Worm (Caenorhabditis elegans) whole organism, young adult: Measurements from ENCODE around the gene T23F11.11.

Experiments
- C06A6.2 ChIP-seq: fragments of 200-800 bp; sonication (Bioruptor generic); conservative IDR thresholded peaks from 2 replicates; pipeline ENCODE4 v1.3.6; 2022; ENCODE audit warnings: missing genetic modification characterization, missing compliant biosample characterization
- F22D6.2 ChIP-seq: sonication (generic microtip); optimal IDR thresholded peaks from 2 replicates; lab custom pipeline; 2016; ENCODE audit warnings: mild to moderate bottlenecking, missing genetic modification characterization, missing compliant biosample characterization
- F33H1.4 ChIP-seq: fragments of 200-800 bp; sonication (Bioruptor generic); IDR thresholded peaks from 2 replicates; pipeline ENCODE4 v1.3.6; 2022; ENCODE audit warnings: missing genetic modification reagents, missing genetic modification characterization, missing compliant biosample characterization
- F37B4.10 ChIP-seq: fragments of 200-800 bp; sonication (Bioruptor generic); IDR thresholded peaks from 2 replicates; pipeline ENCODE4 v1.3.6; 2022; ENCODE audit warnings: missing genetic modification characterization, missing compliant biosample characterization
- K12H6.12 ChIP-seq: fragments of 200-800 bp; sonication (Bioruptor generic); optimal IDR thresholded peaks from 2 replicates; lab custom pipeline; 2018; ENCODE audit warnings: mild to moderate bottlenecking, missing genetic modification characterization, missing compliant biosample characterization
- Y53F4B.3 ChIP-seq: fragments of 200-800 bp; sonication (Bioruptor generic); IDR thresholded peaks from 2 replicates; pipeline ENCODE4 v1.3.6; 2022; ENCODE audit warnings: missing genetic modification reagents, missing genetic modification characterization, missing compliant biosample characterization
- Y56A3A.18 ChIP-seq: fragments of 200-800 bp; sonication (Bioruptor generic); IDR thresholded peaks from 2 replicates; pipeline ENCODE4 v1.3.6; 2022; ENCODE audit warnings: missing genetic modification reagents, missing genetic modification characterization, missing compliant biosample characterization
- Y79H2A.3 ChIP-seq: fragments of 200-800 bp; sonication (Bioruptor generic); conservative IDR thresholded peaks from 2 replicates; pipeline ENCODE4 v1.3.6; 2022; ENCODE audit warnings: missing genetic modification reagents, missing genetic modification characterization, missing compliant biosample characterization
- aptf-2 ChIP-seq: fragments of 200-800 bp; sonication (Bioruptor generic); conservative IDR thresholded peaks from 2 replicates; pipeline ENCODE4 v1.3.6; 2022; ENCODE audit warnings: missing genetic modification reagents, missing genetic modification characterization, missing compliant biosample characterization
- athp-1 ChIP-seq: sonication (generic microtip); optimal IDR thresholded peaks from 2 replicates; lab custom pipeline; 2017; ENCODE audit warnings: mild to moderate bottlenecking, missing genetic modification characterization, missing compliant biosample characterization
- attf-5 ChIP-seq: fragments of 200-800 bp; sonication (Bioruptor generic); optimal IDR thresholded peaks from 2 replicates; lab custom pipeline; 2018; ENCODE audit warnings: mild to moderate bottlenecking, missing genetic modification characterization, missing compliant biosample characterization
- cebp-1 ChIP-seq, 2 experiments: fragments of 200-800 bp in 1 of 2; sonication (Bioruptor generic) in 1 of 2; sonication (generic microtip) in 1 of 2; IDR thresholded peaks in 1 of 2; optimal IDR thresholded peaks in 1 of 2; 2 replicates each; pipeline versions ENCODE4 v1.3.6 to Lab custom; 2017 to 2022; ENCODE audit warnings: missing compliant biosample characterization in 2 of 2, missing genetic modification characterization in 2 of 2, mild to moderate bottlenecking in 1 of 2, missing genetic modification reagents in 1 of 2, moderate library complexity in 1 of 2
- cebp-2 ChIP-seq: fragments of 200-800 bp; sonication (Bioruptor generic); IDR thresholded peaks from 2 replicates; pipeline ENCODE4 v1.3.6; 2022; ENCODE audit warnings: missing genetic modification characterization, missing compliant biosample characterization
- ceh-91 ChIP-seq: fragments of 200-800 bp; sonication (Bioruptor generic); IDR thresholded peaks from 2 replicates; pipeline ENCODE4 v1.3.6; 2022; ENCODE audit warnings: missing genetic modification reagents, missing genetic modification characterization, missing compliant biosample characterization
- dox-1 ChIP-seq: fragments of 200-800 bp; sonication (Bioruptor generic); IDR thresholded peaks from 2 replicates; pipeline ENCODE4 v1.3.6; 2022; ENCODE audit warnings: missing genetic modification reagents, missing genetic modification characterization, missing compliant biosample characterization
- egl-18 ChIP-seq: fragments of 200-800 bp; sonication (Bioruptor generic); IDR thresholded peaks from 2 replicates; pipeline ENCODE4 v1.3.6; 2022; ENCODE audit warnings: missing genetic modification reagents, missing genetic modification characterization, missing compliant biosample characterization
- fkh-3 ChIP-seq: sonication (generic microtip); optimal IDR thresholded peaks from 2 replicates; lab custom pipeline; 2016; ENCODE audit warnings: mild to moderate bottlenecking, missing genetic modification characterization, missing compliant biosample characterization
- him-1 ChIP-seq: sonication (generic microtip); optimal IDR thresholded peaks from 2 replicates; lab custom pipeline; 2016; ENCODE audit warnings: missing genotype, missing genetic modification reagents, missing genetic modification characterization, missing compliant biosample characterization
- hlh-26 ChIP-seq: fragments of 200-800 bp; sonication (Bioruptor generic); conservative IDR thresholded peaks from 2 replicates; pipeline ENCODE4 v1.3.6; 2022; ENCODE audit warnings: missing genetic modification reagents, missing genetic modification characterization, missing compliant biosample characterization
- hmg-1.2 ChIP-seq: fragments of 200-800 bp; sonication (Bioruptor generic); IDR thresholded peaks from 2 replicates; pipeline ENCODE4 v1.3.6; 2022; ENCODE audit warnings: missing genetic modification reagents, missing genetic modification characterization, missing compliant biosample characterization
- hmg-20 ChIP-seq: fragments of 200-800 bp; sonication (Bioruptor generic); IDR thresholded peaks from 2 replicates; pipeline ENCODE4 v1.3.6; 2022; ENCODE audit warnings: missing genetic modification reagents, missing genetic modification characterization, missing compliant biosample characterization
- hrde-1 ChIP-seq: sonication (generic microtip); optimal IDR thresholded peaks from 2 replicates; lab custom pipeline; 2016; ENCODE audit warnings: missing genetic modification characterization, mild to moderate bottlenecking, missing compliant biosample characterization, moderate library complexity, missing genotype, missing genetic modification reagents, borderline replicate concordance
- lag-1 ChIP-seq: fragments of 200-800 bp; sonication (Bioruptor generic); IDR thresholded peaks from 2 replicates; pipeline ENCODE4 v1.3.6; 2022; ENCODE audit warnings: missing genetic modification reagents, missing genetic modification characterization, missing compliant biosample characterization
- lin-35 ChIP-seq, 3 experiments: fragments of 150-350 bp in 2 of 3; sonication (generic microtip) in 1 of 3; optimal IDR thresholded peaks; 2 replicates each; lab custom pipeline; 2014 to 2018; ENCODE audit warnings: missing biosample characterization in 3 of 3, missing genetic modification characterization in 3 of 3, missing genetic modification reagents in 3 of 3
- lsl-1 ChIP-seq: fragments of 200-800 bp; sonication (Bioruptor generic); optimal IDR thresholded peaks from 2 replicates; lab custom pipeline; 2018; ENCODE audit warnings: mild to moderate bottlenecking, missing genetic modification characterization, moderate library complexity, missing compliant biosample characterization
- lsy-27 ChIP-seq: sonication (generic microtip); optimal IDR thresholded peaks from 2 replicates; lab custom pipeline; 2017; ENCODE audit warnings: missing genetic modification characterization, mild to moderate bottlenecking, missing compliant biosample characterization, antibody characterized with exemption, missing genotype, borderline replicate concordance; ENCODE audit not compliant: insufficient read depth
- madf-3 ChIP-seq: fragments of 200-800 bp; sonication (Bioruptor generic); IDR thresholded peaks from 2 replicates; pipeline ENCODE4 v1.3.6; 2022; ENCODE audit warnings: missing genetic modification reagents, missing genetic modification characterization, missing compliant biosample characterization
- mes-4 ChIP-seq: sonication (generic microtip); optimal IDR thresholded peaks from 2 replicates; lab custom pipeline; 2016; ENCODE audit warnings: missing genotype, missing genetic modification characterization, missing compliant biosample characterization
- nhr-27 ChIP-seq: fragments of 200-800 bp; sonication (Bioruptor generic); optimal IDR thresholded peaks from 2 replicates; lab custom pipeline; 2018; ENCODE audit warnings: mild to moderate bottlenecking, missing genetic modification characterization, moderate library complexity, missing compliant biosample characterization
- nhr-80 ChIP-seq: sonication (generic microtip); optimal IDR thresholded peaks from 2 replicates; lab custom pipeline; 2016; ENCODE audit warnings: missing genetic modification characterization, missing compliant biosample characterization
- sea-2 ChIP-seq: fragments of 200-800 bp; sonication (Bioruptor generic); IDR thresholded peaks from 2 replicates; pipeline ENCODE4 v1.3.6; 2022; ENCODE audit warnings: missing genetic modification characterization, missing compliant biosample characterization
- snpc-1.3 ChIP-seq: sonication (generic microtip); optimal IDR thresholded peaks from 2 replicates; lab custom pipeline; 2017; ENCODE audit warnings: missing genetic modification characterization, mild to moderate bottlenecking, missing compliant biosample characterization, antibody characterized with exemption, moderate library complexity, missing genotype, missing genetic modification reagents; ENCODE audit not compliant: insufficient read depth
- snpc-3.4 ChIP-seq: sonication (generic microtip); optimal IDR thresholded peaks from 2 replicates; lab custom pipeline; 2017; ENCODE audit warnings: missing genetic modification characterization, mild to moderate bottlenecking, missing compliant biosample characterization, antibody characterized with exemption, moderate library complexity, missing genotype, missing genetic modification reagents
- somi-1 ChIP-seq: fragments of 200-800 bp; sonication (Bioruptor generic); optimal IDR thresholded peaks from 2 replicates; lab custom pipeline; 2018; ENCODE audit warnings: mild to moderate bottlenecking, missing genetic modification characterization, missing compliant biosample characterization
- tlf-1 ChIP-seq: fragments of 200-800 bp; sonication (Bioruptor generic); optimal IDR thresholded peaks from 2 replicates; lab custom pipeline; 2018; ENCODE audit warnings: mild to moderate bottlenecking, missing genetic modification characterization, missing compliant biosample characterization
- ztf-22 ChIP-seq: fragments of 200-800 bp; sonication (Bioruptor generic); optimal IDR thresholded peaks from 2 replicates; lab custom pipeline; 2018; ENCODE audit warnings: mild to moderate bottlenecking, missing genetic modification characterization, moderate library complexity, missing compliant biosample characterization
- ztf-28 ChIP-seq: fragments of 200-800 bp; sonication (Bioruptor generic); IDR thresholded peaks from 2 replicates; pipeline ENCODE4 v1.3.6; 2022; ENCODE audit warnings: missing genetic modification reagents, missing genetic modification characterization, missing compliant biosample characterization
- ztf-3 ChIP-seq: fragments of 200-800 bp; sonication (Bioruptor generic); optimal IDR thresholded peaks from 2 replicates; lab custom pipeline; 2018; ENCODE audit warnings: mild to moderate bottlenecking, missing genetic modification characterization, missing compliant biosample characterization

The T23F11.11 gene

DNA sequence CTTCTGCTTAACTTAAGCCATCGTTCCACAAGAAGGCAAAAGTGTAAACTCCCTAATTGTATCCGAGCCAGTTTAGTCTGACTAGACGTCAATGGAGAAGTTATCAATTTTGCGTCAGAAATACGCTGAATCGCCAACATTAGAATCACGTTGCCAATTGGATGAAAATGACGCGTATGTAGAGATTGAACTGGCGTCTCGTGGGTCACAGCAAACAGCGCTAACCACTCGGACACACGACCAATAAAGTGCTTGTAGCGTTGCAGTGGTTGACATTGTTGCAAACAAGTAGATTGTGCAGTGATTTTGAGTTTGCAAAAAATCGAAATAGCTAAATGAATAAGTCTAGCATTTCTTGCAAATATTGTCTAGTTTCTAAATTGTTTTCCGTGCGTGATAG, 18.2 kb upstream of the T23F11.11 start (continued):
- TF ChIP-seq athp-1 (tag; lab: Kevin White, UChicago) (peak; percentile 94), C06A6.2 (GFP tag; lab: Robert Waterston, UW) (no peak), lag-1 (no peak), mes-4 (peak; percentile 91), K12H6.12 (tag; lab: Kevin White, UChicago) (peak; percentile 61), snpc-3.4 (tag; lab: Kevin White, UChicago) (peak; percentile 91), attf-5 (GFP tag; lab: Kevin White, UChicago) (peak; percentile 81), tlf-1 (GFP tag; lab: Kevin White, UChicago) (peak; percentile 71), sea-2 (GFP tag; lab: Robert Waterston, UW) (no peak), Y53F4B.3 (GFP tag; lab: Robert Waterston, UW) (peak; percentile 74; the same call in 1 of the 2 replicates), F37B4.10 (0 out of 2 replicates have a peak, but pooled peaks have one; percentile 71), lin-35 (GFP tag; optimal IDR thresholded peaks at IDR 0.05; lab: Kevin White, UChicago) (peak in 1 of 3 experiments; percentile 75), Y79H2A.3 (GFP tag; lab: Robert Waterston, UW) (0 out of 2 replicates have a peak, but pooled peaks have one; percentile 44), fkh-3 (tag; lab: Kevin White, UChicago) (no peak), nhr-27 (tag; lab: Kevin White, UChicago) (no peak), hlh-26 (GFP tag; lab: Robert Waterston, UW) (no peak), egl-18 (0 out of 2 replicates have a peak, but pooled peaks have one; percentile 34), ztf-28 (GFP tag; lab: Robert Waterston, UW) (peak; percentile 91), ceh-91 (0 out of 2 replicates have a peak, but pooled peaks have one; percentile 26), madf-3 (no peak), ztf-3 (peak; percentile 36), F22D6.2 (peak; percentile 26), Y56A3A.18 (GFP tag; lab: Robert Waterston, UW) (0 out of 2 replicates have a peak, but pooled peaks have one; percentile 45), hmg-20 (0 out of 2 replicates have a peak, but pooled peaks have one; percentile 59), ztf-22 (GFP tag; lab: Kevin White, UChicago) (peak; percentile 53), him-1 (tag; lab: Kevin White, UChicago) (peak; percentile 88), aptf-2 (no peak), cebp-1 (GFP tag; IDR thresholded peaks at IDR 0.05; lab: Robert Waterston, UW) (peak; percentile 50; the same call in 1 of the 2 replicates), cebp-1 (tag; optimal IDR thresholded peaks at IDR 0.05; lab: Kevin White, UChicago) (no peak), somi-1 (GFP tag; lab: Kevin White, UChicago) (peak; percentile 51), F33H1.4 (GFP tag; lab: Robert Waterston, UW) (peak; percentile 57), lsy-27 (peak; percentile 70)

DNA sequence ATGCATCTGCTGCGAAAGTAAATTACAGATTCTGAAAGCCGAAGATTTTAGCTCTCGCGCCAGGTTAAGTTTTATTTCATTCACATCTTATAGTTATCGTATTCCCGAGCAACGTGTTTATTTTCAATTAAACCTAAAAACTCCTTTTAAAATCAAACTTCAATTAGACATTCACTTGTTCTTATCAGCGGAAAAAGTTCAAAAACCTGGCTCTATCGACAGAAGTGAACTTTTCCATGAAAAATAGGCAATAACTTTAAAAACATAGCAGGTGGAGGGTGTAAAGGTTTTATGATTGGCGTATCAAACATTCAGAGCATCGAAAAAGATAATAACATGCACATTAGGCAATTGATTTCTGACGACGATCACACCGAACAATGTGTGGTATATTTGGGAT, 17.6 kb upstream of the T23F11.11 start, which contains the start of gene ppat-1:
Gene ppat-1, plus strand, starts transcription at position 316 of the 400 bp plus-strand sequence.
- TF ChIP-seq lsl-1 (GFP tag; lab: Kevin White, UChicago) (no peak), nhr-80 (tag; lab: Kevin White, UChicago) (peak; percentile 51), snpc-1.3 (tag; lab: Kevin White, UChicago) (no peak)

- peak; percentile 64 for TF ChIP-seq hmg-1.2
- TF ChIP-seq hrde-1 (tag; lab: Kevin White, UChicago) = no peak
- no peak for TF ChIP-seq hlh-26 (GFP tag; lab: Robert Waterston, UW)
- no peak for TF ChIP-seq dox-1 (GFP tag; lab: Robert Waterston, UW)
- TF ChIP-seq cebp-2 (GFP tag; lab: Robert Waterston, UW) = no peak
- no peak for TF ChIP-seq attf-5 (GFP tag; lab: Kevin White, UChicago)
These were observed 17.0 kb upstream of the T23F11.11 start, which contains the start of gene tag-243 for ce11 chrIII:4688356-4688755. tag-243 (minus strand) TSS chrIII:4688456.
